Fruit fly (Drosophila melanogaster) whole organism, embryonic: ENCODE results near the gene CG17207.
A peak's percentile ranks its signal among the peaks of the same experiment; 100 is the strongest.

Experiments
- Bgb ChIP-seq: fragments of 200-800 bp; sonication (Bioruptor generic); IDR thresholded peaks from 2 replicates; pipeline ENCODE4 v1.3.6; 2022; ENCODE audit warnings: missing biosample characterization, missing genetic modification characterization; ENCODE audit not compliant: partially characterized antibody
- Bteb2 ChIP-seq: fragments of 200-800 bp; sonication (Bioruptor generic); optimal IDR thresholded peaks from 2 replicates; lab custom pipeline; 2016; ENCODE audit warnings: missing biosample characterization, missing genetic modification characterization
- C15 ChIP-seq: fragments of 200-800 bp; sonication (Bioruptor generic); IDR thresholded peaks from 3 replicates; pipeline ENCODE4 v1.3.6; 2022; ENCODE audit warnings: missing biosample characterization, missing genetic modification characterization
- CG10267 ChIP-seq: fragments of 200-800 bp; sonication (Bioruptor generic); optimal IDR thresholded peaks from 2 replicates; lab custom pipeline; 2018; ENCODE audit warnings: missing biosample characterization, mild to moderate bottlenecking, missing genetic modification characterization, moderate library complexity
- CG11696 ChIP-seq: fragments of 200-800 bp; sonication (Bioruptor generic); IDR thresholded peaks from 2 replicates; pipeline ENCODE4 v1.3.6; 2022; ENCODE audit warnings: missing biosample characterization, missing genetic modification characterization
- CG12236 ChIP-seq: fragments of 200-800 bp; sonication (Bioruptor generic); optimal IDR thresholded peaks from 2 replicates; lab custom pipeline; 2016; ENCODE audit warnings: missing biosample characterization, missing genetic modification characterization
- CG12769 ChIP-seq: fragments of 200-800 bp; sonication (Bioruptor generic); optimal IDR thresholded peaks from 2 replicates; lab custom pipeline; 2019; ENCODE audit warnings: missing biosample characterization, mild to moderate bottlenecking, missing genetic modification characterization, moderate library complexity
- CG17385 ChIP-seq: fragments of 200-800 bp; sonication (Bioruptor generic); optimal IDR thresholded peaks from 3 replicates; lab custom pipeline; 2018; ENCODE audit warnings: missing biosample characterization, mild to moderate bottlenecking, missing genetic modification characterization
- CG18262 ChIP-seq: fragments of 200-800 bp; optimal IDR thresholded peaks from 3 replicates; lab custom pipeline; 2019; ENCODE audit warnings: missing biosample characterization, mild to moderate bottlenecking, missing genetic modification characterization, moderate library complexity
- CG3065 ChIP-seq: fragments of 200-800 bp; sonication (Bioruptor generic); optimal IDR thresholded peaks from 2 replicates; lab custom pipeline; 2016; ENCODE audit warnings: missing biosample characterization, missing genetic modification characterization
- CG6175 ChIP-seq: fragments of 200-800 bp; sonication (Bioruptor generic); IDR thresholded peaks from 3 replicates; pipeline ENCODE4 v1.3.6; 2022; ENCODE audit warnings: missing biosample characterization, missing genetic modification characterization
- CG8765 ChIP-seq: fragments of 200-800 bp; sonication (Bioruptor generic); IDR thresholded peaks from 2 replicates; pipeline ENCODE4 v1.3.6; 2022; ENCODE audit warnings: missing biosample characterization, missing genetic modification characterization
- CG9609 ChIP-seq: fragments of 200-800 bp; sonication (Bioruptor generic); optimal IDR thresholded peaks from 3 replicates; lab custom pipeline; 2016; ENCODE audit warnings: missing biosample characterization, missing genetic modification characterization
- CG9797 ChIP-seq: fragments of 200-800 bp; sonication (Bioruptor generic); optimal IDR thresholded peaks from 3 replicates; lab custom pipeline; 2018; ENCODE audit warnings: missing biosample characterization, mild to moderate bottlenecking, missing genetic modification characterization
- CrebB ChIP-seq: fragments of 200-800 bp; sonication (Bioruptor generic); optimal IDR thresholded peaks from 3 replicates; lab custom pipeline; 2018; ENCODE audit warnings: missing biosample characterization, mild to moderate bottlenecking, missing genetic modification characterization
- Doc2 ChIP-seq: fragments of 200-800 bp; sonication (Bioruptor generic); IDR thresholded peaks from 2 replicates; pipeline ENCODE4 v1.3.6; 2022; ENCODE audit warnings: missing biosample characterization, missing genetic modification characterization
- E2f1 ChIP-seq: fragments of 200-800 bp; sonication (Bioruptor generic); IDR thresholded peaks from 2 replicates; pipeline ENCODE4 v1.3.6; 2022; ENCODE audit warnings: missing biosample characterization, missing genetic modification characterization
- Gsc ChIP-seq: fragments of 200-800 bp; sonication (Bioruptor generic); IDR thresholded peaks from 2 replicates; pipeline ENCODE4 v1.3.6; 2022; ENCODE audit warnings: missing biosample characterization, missing genetic modification characterization
- HLH4C ChIP-seq: fragments of 200-800 bp; sonication (Bioruptor generic); IDR thresholded peaks from 3 replicates; pipeline ENCODE4 v1.3.6; 2022; ENCODE audit warnings: missing biosample characterization, missing genetic modification characterization; ENCODE audit not compliant: partially characterized antibody
- Hmr ChIP-seq: fragments of 200-800 bp; sonication (Bioruptor generic); optimal IDR thresholded peaks from 3 replicates; lab custom pipeline; 2017; ENCODE audit warnings: mild to moderate bottlenecking, missing biosample characterization, missing genetic modification reagents, missing genetic modification characterization
- Jarid2 ChIP-seq: fragments of 200-800 bp; sonication (Bioruptor generic); optimal IDR thresholded peaks from 3 replicates; lab custom pipeline; 2017; ENCODE audit warnings: mild to moderate bottlenecking, missing biosample characterization, missing genetic modification reagents, missing genetic modification characterization
- Mad ChIP-seq: fragments of 200-800 bp; sonication (Bioruptor generic); optimal IDR thresholded peaks from 2 replicates; lab custom pipeline; 2016; ENCODE audit warnings: missing biosample characterization, missing genetic modification characterization
- Meics ChIP-seq: fragments of 200-800 bp; sonication (Bioruptor generic); optimal IDR thresholded peaks from 2 replicates; lab custom pipeline; 2017; ENCODE audit warnings: missing biosample characterization, mild to moderate bottlenecking, missing genetic modification characterization
- NK7.1 ChIP-seq: fragments of 200-800 bp; sonication (Bioruptor generic); optimal IDR thresholded peaks from 3 replicates; lab custom pipeline; 2016; ENCODE audit warnings: missing biosample characterization, missing genetic modification characterization
- Optix ChIP-seq: fragments of 200-800 bp; sonication (Bioruptor generic); IDR thresholded peaks from 3 replicates; pipeline ENCODE4 v1.3.6; 2022; ENCODE audit warnings: missing biosample characterization, missing genetic modification characterization
- Sry-β ChIP-seq: fragments of 200-800 bp; sonication (Bioruptor generic); optimal IDR thresholded peaks from 2 replicates; lab custom pipeline; 2018; ENCODE audit warnings: missing biosample characterization, mild to moderate bottlenecking, missing genetic modification characterization, moderate library complexity
- Tbp ChIP-seq: fragments of >200 bp; optimal IDR thresholded peaks from 2 replicates; lab custom pipeline; 2018; ENCODE audit warnings: missing biosample characterization, missing genetic modification characterization
- Xrp1 ChIP-seq: fragments of 200-800 bp; sonication (Bioruptor generic); IDR thresholded peaks from 2 replicates; pipeline ENCODE4 v1.3.6; 2022; ENCODE audit warnings: missing biosample characterization, missing genetic modification characterization
- YL-1 ChIP-seq: fragments of 200-800 bp; sonication (Bioruptor generic); optimal IDR thresholded peaks from 3 replicates; lab custom pipeline; 2017; ENCODE audit warnings: missing biosample characterization, mild to moderate bottlenecking, missing genetic modification characterization
- ab ChIP-seq: fragments of 200-800 bp; sonication (Bioruptor generic); optimal IDR thresholded peaks from 2 replicates; lab custom pipeline; 2016; ENCODE audit warnings: missing biosample characterization, missing genetic modification characterization
- ac ChIP-seq: fragments of 200-800 bp; sonication (Bioruptor generic); optimal IDR thresholded peaks from 3 replicates; lab custom pipeline; 2017; ENCODE audit warnings: missing biosample characterization, mild to moderate bottlenecking, missing genetic modification characterization
- amos ChIP-seq: fragments of 200-800 bp; sonication (Bioruptor generic); IDR thresholded peaks from 2 replicates; pipeline ENCODE4 v1.3.6; 2022; ENCODE audit warnings: missing biosample characterization, missing genetic modification characterization; ENCODE audit not compliant: partially characterized antibody
- bigmax ChIP-seq: fragments of 200-800 bp; sonication (Bioruptor generic); optimal IDR thresholded peaks from 2 replicates; lab custom pipeline; 2018; ENCODE audit warnings: missing biosample characterization, mild to moderate bottlenecking, missing genetic modification characterization
- caup ChIP-seq: fragments of 200-800 bp; sonication (Bioruptor generic); optimal IDR thresholded peaks from 3 replicates; lab custom pipeline; 2017; ENCODE audit warnings: missing biosample characterization, mild to moderate bottlenecking, missing genetic modification characterization, moderate library complexity; ENCODE audit not compliant: severe bottlenecking
- emc ChIP-seq: fragments of 200-800 bp; sonication (Bioruptor generic); optimal IDR thresholded peaks from 2 replicates; lab custom pipeline; 2016; ENCODE audit warnings: missing biosample characterization, missing genetic modification characterization
- ftz-f1 ChIP-seq: fragments of 200-800 bp; sonication (Bioruptor generic); optimal IDR thresholded peaks from 2 replicates; lab custom pipeline; 2016; ENCODE audit warnings: missing biosample characterization, missing genetic modification characterization
- fu2 ChIP-seq: fragments of 200-800 bp; sonication (Bioruptor generic); optimal IDR thresholded peaks from 2 replicates; lab custom pipeline; 2016; ENCODE audit warnings: missing biosample characterization, missing genetic modification characterization
- gro ChIP-seq: fragments of 200-800 bp; sonication (Bioruptor generic); optimal IDR thresholded peaks from 2 replicates; lab custom pipeline; 2016; ENCODE audit warnings: missing biosample characterization, missing genetic modification characterization
- hb ChIP-seq: fragments of 200-800 bp; sonication (Bioruptor generic); IDR thresholded peaks from 3 replicates; pipeline ENCODE4 v1.3.6; 2022; ENCODE audit warnings: missing biosample characterization, missing genetic modification characterization; ENCODE audit not compliant: partially characterized antibody
- lab ChIP-seq: fragments of 200-800 bp; sonication (Bioruptor generic); optimal IDR thresholded peaks from 3 replicates; lab custom pipeline; 2017; ENCODE audit warnings: missing biosample characterization, missing genetic modification characterization, mild to moderate bottlenecking, moderate library complexity, missing genetic modification reagents
- odd ChIP-seq: fragments of 200-800 bp; sonication (Bioruptor generic); optimal IDR thresholded peaks from 2 replicates; lab custom pipeline; 2017; ENCODE audit warnings: missing biosample characterization, mild to moderate bottlenecking, missing genetic modification characterization
- pho ChIP-seq: fragments of 200-800 bp; sonication (Bioruptor generic); optimal IDR thresholded peaks from 2 replicates; lab custom pipeline; 2016; ENCODE audit warnings: missing biosample characterization, missing genetic modification characterization
- pnt ChIP-seq: fragments of 200-800 bp; sonication (Bioruptor generic); optimal IDR thresholded peaks from 3 replicates; lab custom pipeline; 2016; ENCODE audit warnings: missing biosample characterization, missing genetic modification characterization
- prd ChIP-seq, 3 experiments: fragments of >200 bp in 2 of 3; fragments of 200-800 bp in 1 of 3; sonication (Bioruptor generic) in 1 of 3; optimal IDR thresholded peaks in 2 of 3; IDR thresholded peaks in 1 of 3; 2 replicates in 2 of 3; 3 replicates in 1 of 3; pipeline versions ENCODE4 v1.3.6 to Lab custom; 2017 to 2022; ENCODE audit warnings: missing biosample characterization in 1 of 3, missing genetic modification characterization in 1 of 3
- pros ChIP-seq: fragments of 200-800 bp; sonication (Bioruptor generic); optimal IDR thresholded peaks from 3 replicates; lab custom pipeline; 2019; ENCODE audit warnings: missing biosample characterization, mild to moderate bottlenecking, missing genetic modification characterization, moderate library complexity
- repo ChIP-seq: fragments of 200-800 bp; sonication (Bioruptor generic); optimal IDR thresholded peaks from 2 replicates; lab custom pipeline; 2016; ENCODE audit warnings: missing biosample characterization, missing genetic modification characterization
- row ChIP-seq: fragments of 200-800 bp; sonication (Bioruptor generic); IDR thresholded peaks from 3 replicates; pipeline ENCODE4 v1.3.6; 2022; ENCODE audit warnings: missing biosample characterization, missing genetic modification characterization
- slp2 ChIP-seq: fragments of 200-800 bp; sonication (Bioruptor generic); optimal IDR thresholded peaks from 2 replicates; lab custom pipeline; 2016; ENCODE audit warnings: missing biosample characterization, missing genetic modification characterization
- sug ChIP-seq: fragments of 200-800 bp; optimal IDR thresholded peaks from 2 replicates; lab custom pipeline; 2019; ENCODE audit warnings: missing biosample characterization, mild to moderate bottlenecking, missing genetic modification characterization, moderate library complexity

The CG17207 gene

DNA sequence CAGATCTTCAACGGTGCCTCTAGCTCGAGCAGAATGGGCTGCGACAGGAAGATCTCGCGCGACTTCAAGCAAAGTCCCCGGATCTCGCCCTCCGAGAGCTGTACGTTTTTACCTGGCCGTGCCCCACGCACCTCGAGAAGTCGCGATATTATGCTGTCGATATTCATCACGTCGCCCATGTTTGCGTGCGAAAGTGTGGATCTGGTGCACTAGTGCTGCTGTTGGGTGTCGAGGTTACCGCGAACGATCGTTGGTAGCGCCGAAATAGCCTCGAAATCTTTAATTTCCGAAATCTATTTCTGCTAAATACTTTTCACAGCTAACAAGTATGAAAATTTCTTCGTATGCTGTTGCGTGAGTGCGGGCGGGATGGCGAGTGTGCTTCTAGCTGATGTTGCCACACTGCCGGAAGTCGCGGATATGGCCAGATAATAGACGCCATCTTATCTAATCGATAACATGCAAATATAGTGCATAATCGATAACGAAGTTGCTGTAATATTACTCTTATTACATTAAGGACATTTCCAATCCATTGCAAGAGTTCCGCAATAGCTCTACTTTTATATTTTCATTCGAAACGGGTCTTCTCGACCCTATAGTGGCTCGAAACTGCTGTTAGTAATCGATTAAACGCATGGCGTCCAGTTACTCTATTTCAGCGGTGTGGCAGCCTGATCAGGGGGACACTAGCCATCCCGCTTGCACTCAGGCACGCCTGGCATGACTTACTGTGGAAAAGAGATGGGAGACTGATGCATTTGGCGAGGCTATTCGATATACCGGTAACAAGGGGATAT lies 13.2 kb downstream of the CG17207 start, which contains the start of gene Pp1-87B (continued):
- no peak for TF ChIP-seq hb (GFP tag; lab: Robert Waterston, UW)
- no peak for TF ChIP-seq pros (GFP tag; lab: Kevin White, UChicago)
- TF ChIP-seq odd (GFP tag; lab: Kevin White, UChicago): no peak
- no peak for TF ChIP-seq gro (GFP tag; lab: Kevin White, UChicago)
- no peak for TF ChIP-seq CG12769 (tag; lab: Kevin White, UChicago)
- TF ChIP-seq pnt (GFP tag; lab: Kevin White, UChicago): no peak
- TF ChIP-seq Mad (GFP tag; lab: Kevin White, UChicago): no peak
- no peak for TF ChIP-seq prd (optimal IDR thresholded peaks at IDR 0.05; lab: Kevin White, UChicago)
- TF ChIP-seq prd (GFP tag; IDR thresholded peaks at IDR 0.05; lab: Robert Waterston, UW): peak; percentile 22; the same call in 1 of the 3 replicates
- no peak for TF ChIP-seq CG12236 (GFP tag; lab: Kevin White, UChicago)
- peak; percentile 30 for TF ChIP-seq CG9609
- TF ChIP-seq repo: no peak
- no peak for TF ChIP-seq Gsc (GFP tag; lab: Robert Waterston, UW)
- TF ChIP-seq sug: peak; percentile 55
- TF ChIP-seq CrebB (tag; lab: Kevin White, UChicago): no peak
- no peak for TF ChIP-seq CG6175 (GFP tag; lab: Robert Waterston, UW)
- TF ChIP-seq HLH4C (GFP tag; lab: Robert Waterston, UW): peak; percentile 66; the same call in 2 of the 3 replicates
- TF ChIP-seq ac (GFP tag; lab: Kevin White, UChicago): no peak
- TF ChIP-seq Xrp1 (GFP tag; lab: Robert Waterston, UW): no peak
- peak; percentile 34 for TF ChIP-seq CG18262 (tag; lab: Kevin White, UChicago)
- no peak for TF ChIP-seq E2f1 (GFP tag; lab: Robert Waterston, UW)
- no peak for TF ChIP-seq Bgb (GFP tag; lab: Robert Waterston, UW)
- TF ChIP-seq Jarid2 (GFP tag; lab: Kevin White, UChicago): no peak
- peak; percentile 56 for TF ChIP-seq Meics
- TF ChIP-seq Bteb2 (GFP tag; lab: Kevin White, UChicago): no peak
- TF ChIP-seq caup: peak; percentile 28
- peak; percentile 86 for TF ChIP-seq YL-1 (GFP tag; lab: Kevin White, UChicago)
- no peak for TF ChIP-seq CG8765 (GFP tag; lab: Robert Waterston, UW)
- TF ChIP-seq amos (GFP tag; lab: Robert Waterston, UW): peak; percentile 25; the same call in 1 of the 2 replicates
- TF ChIP-seq pho: no peak
- no peak for TF ChIP-seq Doc2 (GFP tag; lab: Robert Waterston, UW)
- TF ChIP-seq NK7.1 (GFP tag; lab: Kevin White, UChicago): no peak
- peak; percentile 49 for TF ChIP-seq CG9797 (GFP tag; lab: Kevin White, UChicago)
- TF ChIP-seq Tbp: peak; percentile 21
- no peak for TF ChIP-seq CG3065 (GFP tag; lab: Kevin White, UChicago)
- no peak for TF ChIP-seq lab
- no peak for TF ChIP-seq emc (GFP tag; lab: Kevin White, UChicago)
- no peak for TF ChIP-seq Sry-β (GFP tag; lab: Kevin White, UChicago)
- TF ChIP-seq CG11696 (GFP tag; lab: Robert Waterston, UW): no peak
- TF ChIP-seq C15: no peak
- TF ChIP-seq CG10267 (tag; lab: Kevin White, UChicago): peak; percentile 16
- no peak for TF ChIP-seq CG17385 (GFP tag; lab: Kevin White, UChicago)
- TF ChIP-seq ab (GFP tag; lab: Kevin White, UChicago): no peak
- no peak for TF ChIP-seq Optix (GFP tag; lab: Robert Waterston, UW)
- no peak for TF ChIP-seq fu2 (GFP tag; lab: Kevin White, UChicago)
- TF ChIP-seq row: 0 out of 3 replicates have a peak, but pooled peaks have one; percentile 10
- no peak for TF ChIP-seq ftz-f1 (GFP tag; lab: Kevin White, UChicago)
- no peak for TF ChIP-seq bigmax (GFP tag; lab: Kevin White, UChicago)
- TF ChIP-seq Hmr: peak; percentile 32
- TF ChIP-seq slp2 (GFP tag; lab: Kevin White, UChicago): no peak
